Worm (Caenorhabditis elegans) whole organism, late embryonic: ENCODE measurements around the gene K09E4.4.

ENCODE experiments used
- ceh-31 ChIP-seq: sonication (generic microtip); optimal IDR thresholded peaks from 2 replicates; lab custom pipeline; 2016; ENCODE audit warnings: missing genetic modification characterization, missing compliant biosample characterization
- ets-4 ChIP-seq: sonication (generic microtip); optimal IDR thresholded peaks from 2 replicates; lab custom pipeline; 2016; ENCODE audit warnings: missing genetic modification characterization, missing compliant biosample characterization

DNA sequence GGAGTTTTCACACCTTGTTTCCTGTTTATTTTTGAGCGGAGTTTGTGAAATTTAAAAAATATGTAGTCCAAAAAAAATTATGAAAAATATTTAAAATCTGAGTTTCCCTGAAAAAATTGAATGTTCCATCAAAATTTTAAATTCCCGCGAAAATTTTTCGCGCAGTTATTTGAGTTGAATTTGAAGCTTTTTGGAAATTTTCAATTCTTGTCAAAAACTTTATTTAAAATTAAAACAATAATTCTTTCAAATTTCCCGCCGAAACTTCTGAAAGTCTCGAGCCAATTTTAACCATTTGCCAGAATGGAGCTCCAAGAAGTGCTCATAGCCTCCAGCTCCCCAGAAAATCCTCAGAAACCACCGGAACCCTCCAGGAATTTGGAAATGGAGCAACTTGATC is 17.5 kb downstream of the K09E4.4 start, which contains the start of gene gur-4:
- TF ChIP-seq ets-4 (tag; lab: Kevin White, UChicago) (no peak), ceh-31 (tag; lab: Kevin White, UChicago) (no peak)
